Fruit fly (Drosophila melanogaster): ENCODE data around the gene CenB1A.

The CenB1A gene

DNA sequence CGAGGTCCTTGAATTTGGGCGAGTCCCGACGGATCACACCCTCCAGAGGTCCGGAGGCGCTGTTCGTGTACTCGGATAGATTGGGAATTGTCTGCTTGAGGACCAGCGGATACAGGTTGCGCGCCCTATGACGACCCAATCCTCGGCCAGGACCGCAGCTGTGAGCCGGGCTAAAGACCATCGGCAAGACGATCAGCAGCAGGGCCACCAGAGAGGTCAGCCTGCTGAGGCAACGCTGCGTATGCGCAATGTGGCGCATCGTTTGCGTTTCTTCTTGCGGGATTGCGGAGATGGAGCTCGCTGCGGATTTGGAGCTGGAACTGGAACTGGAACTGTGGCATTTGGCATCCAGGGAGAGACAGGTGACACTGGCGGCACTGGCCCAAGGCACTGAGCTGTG lies 22.9 kb downstream of the CenB1A start:
- no peak for TF ChIP-seq CG34367 (tag; optimal IDR thresholded peaks at IDR 0.05)
- no peak for TF ChIP-seq rn (GFP tag; IDR thresholded peaks at IDR 0.05)
- TF ChIP-seq CG32121 (GFP tag; IDR thresholded peaks at IDR 0.05), result no peak
- no peak for TF ChIP-seq CG8301 (tag; optimal IDR thresholded peaks at IDR 0.05)
- no peak for TF ChIP-seq CG15710 (tag; optimal IDR thresholded peaks at IDR 0.05)
- TF ChIP-seq CG17806 (tag; optimal IDR thresholded peaks at IDR 0.05), result no peak

DNA sequence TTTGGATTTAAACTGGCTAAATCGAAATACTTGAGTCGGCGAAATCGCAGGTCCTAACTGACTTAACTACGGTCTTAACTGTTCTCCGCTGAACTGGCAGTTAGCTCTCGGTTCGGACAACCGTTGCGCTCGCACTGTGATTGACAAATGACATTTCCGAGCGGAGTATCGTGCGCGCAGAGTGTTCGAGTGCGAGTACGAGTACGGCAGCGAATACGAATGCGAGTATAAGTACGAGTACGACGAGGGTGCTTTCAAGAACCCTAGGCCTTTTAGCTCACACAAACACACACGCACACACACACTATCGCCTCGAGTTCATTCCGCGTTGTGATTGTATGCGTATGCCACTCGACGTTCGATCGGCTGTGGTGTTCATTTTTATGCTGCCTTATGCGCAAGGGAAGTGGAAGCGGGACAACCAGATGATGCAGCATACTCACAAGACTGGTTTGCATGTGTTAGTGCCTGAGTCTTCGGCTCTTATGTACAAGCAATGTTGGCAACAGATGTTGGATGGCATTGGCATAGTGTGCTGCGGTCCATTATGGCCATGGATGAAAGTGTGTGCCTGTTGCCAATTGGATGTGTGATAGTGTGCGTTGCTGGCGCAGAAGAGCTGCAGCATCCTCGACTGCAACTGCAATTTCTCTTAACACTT lies 23.6 kb downstream of the CenB1A start, which contains the start of gene hh:
Gene hh, minus strand, starts transcription at position 229 of the 661 bp plus-strand sequence.
- no peak for TF ChIP-seq CG14655 (GFP tag; optimal IDR thresholded peaks at IDR 0.05)
- no peak for TF ChIP-seq fd96Ca (GFP tag; IDR thresholded peaks at IDR 0.05)
- TF ChIP-seq CG4496 (GFP tag; IDR thresholded peaks at IDR 0.05), result 0 out of 3 replicates have a peak, but pooled peaks have one; percentile 49

DNA sequence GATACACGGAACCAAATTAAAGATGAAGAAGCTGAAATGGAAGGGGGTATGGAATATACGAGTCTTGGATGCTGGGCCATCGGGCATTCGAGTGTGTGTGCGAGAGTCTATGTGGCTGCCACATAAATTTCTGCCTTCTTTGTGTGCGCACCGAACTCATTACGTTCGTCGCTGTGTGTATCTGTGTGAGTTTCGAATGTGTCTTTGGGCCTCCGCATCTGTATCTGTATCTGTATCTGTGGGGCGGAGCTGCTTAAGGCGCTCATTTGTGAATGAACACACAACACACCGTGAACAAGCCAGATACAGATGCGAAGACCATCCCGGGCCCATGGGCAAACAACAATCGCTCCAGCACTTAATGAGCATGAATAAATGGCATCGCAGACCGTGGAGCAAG lies 25.2 kb downstream of the CenB1A start:
- no peak for TF ChIP-seq CG8159 (tag; optimal IDR thresholded peaks at IDR 0.05)
- TF ChIP-seq gl (tag; optimal IDR thresholded peaks at IDR 0.05), result no peak
- TF ChIP-seq CG14655 (GFP tag; optimal IDR thresholded peaks at IDR 0.05), result no peak
- no peak for TF ChIP-seq Pif1A (GFP tag; optimal IDR thresholded peaks at IDR 0.05)
- no peak for TF ChIP-seq EcR (GFP tag; optimal IDR thresholded peaks at IDR 0.05)
- no peak for TF ChIP-seq CG12605 (GFP tag; IDR thresholded peaks at IDR 0.05)
- TF ChIP-seq CG10348 (GFP tag; IDR thresholded peaks at IDR 0.05), result no peak
- no peak for TF ChIP-seq CG17806 (tag; optimal IDR thresholded peaks at IDR 0.05)
- TF ChIP-seq CG9948 (tag; optimal IDR thresholded peaks at IDR 0.05), result no peak
- no peak for TF ChIP-seq D1 (tag; optimal IDR thresholded peaks at IDR 0.05)
- TF ChIP-seq fd96Ca (GFP tag; IDR thresholded peaks at IDR 0.05), result no peak
- TF ChIP-seq CG8301 (tag; optimal IDR thresholded peaks at IDR 0.05), result no peak
- TF ChIP-seq Ets98B (GFP tag; IDR thresholded peaks at IDR 0.05), result no peak
- TF ChIP-seq CG4496 (GFP tag; IDR thresholded peaks at IDR 0.05), result no peak

DNA sequence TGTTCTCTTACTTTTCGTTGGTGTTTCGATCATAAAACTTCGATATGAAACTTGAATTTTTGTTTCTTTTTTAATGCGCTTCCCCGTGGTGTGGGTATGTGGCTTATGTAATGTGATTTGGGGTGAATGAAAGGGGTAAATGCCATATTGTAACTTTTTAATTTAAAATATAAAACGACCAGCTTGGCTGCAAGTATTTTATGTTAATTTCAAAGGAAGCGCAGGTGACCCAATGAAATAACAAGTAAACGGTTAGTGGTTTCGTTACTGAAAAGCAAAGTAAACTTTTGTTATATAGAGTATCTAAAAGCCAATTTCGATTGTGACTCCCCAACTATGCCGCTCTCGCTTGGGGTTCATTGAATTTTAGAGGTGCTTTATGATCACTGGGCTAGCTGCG lies 26.5 kb downstream of the CenB1A start:
- TF ChIP-seq CG15710 (tag; optimal IDR thresholded peaks at IDR 0.05), result peak; percentile 38
- peak; percentile 25 for TF ChIP-seq EcR (GFP tag; optimal IDR thresholded peaks at IDR 0.05)
- TF ChIP-seq CG14655 (GFP tag; optimal IDR thresholded peaks at IDR 0.05), result peak; percentile 15
- TF ChIP-seq CG17806 (tag; optimal IDR thresholded peaks at IDR 0.05), result peak; percentile 13
- no peak for TF ChIP-seq CG12605 (GFP tag; IDR thresholded peaks at IDR 0.05)

DNA sequence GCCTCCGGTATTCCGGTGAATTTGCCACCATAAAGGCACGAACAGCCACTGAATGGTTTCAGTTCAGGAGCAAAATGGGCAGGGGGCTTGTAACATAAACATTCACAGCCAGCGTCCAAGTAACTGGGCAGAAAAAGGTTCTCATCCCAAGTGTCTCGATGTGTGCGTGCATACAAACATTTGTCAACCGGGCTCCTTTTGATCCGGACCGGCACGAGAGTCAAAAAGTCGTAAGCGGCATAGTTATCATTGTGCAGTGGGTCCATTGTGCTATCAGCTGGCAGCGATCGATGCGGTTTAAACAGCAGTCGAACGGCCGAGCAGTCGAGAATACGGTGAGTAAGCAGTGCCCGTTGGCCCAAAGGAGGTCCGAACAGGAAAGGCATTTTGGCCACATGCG lies 27.5 kb downstream of the CenB1A start:
- TF ChIP-seq gl (tag; optimal IDR thresholded peaks at IDR 0.05) (no peak), Ets98B (GFP tag; IDR thresholded peaks at IDR 0.05) (no peak), D1 (tag; optimal IDR thresholded peaks at IDR 0.05) (no peak), Snoo (tag; optimal IDR thresholded peaks at IDR 0.05) (no peak), CG8301 (tag; optimal IDR thresholded peaks at IDR 0.05) (no peak), Pif1A (GFP tag; optimal IDR thresholded peaks at IDR 0.05) (no peak), CG12605 (GFP tag; IDR thresholded peaks at IDR 0.05) (no peak), fd96Ca (GFP tag; IDR thresholded peaks at IDR 0.05) (no peak), rn (GFP tag; IDR thresholded peaks at IDR 0.05) (no peak), EcR (GFP tag; optimal IDR thresholded peaks at IDR 0.05) (no peak), CG32121 (GFP tag; IDR thresholded peaks at IDR 0.05) (no peak), CG8159 (tag; optimal IDR thresholded peaks at IDR 0.05) (no peak), CG15710 (tag; optimal IDR thresholded peaks at IDR 0.05) (no peak), CG13204 (GFP tag; optimal IDR thresholded peaks at IDR 0.05) (no peak)

DNA sequence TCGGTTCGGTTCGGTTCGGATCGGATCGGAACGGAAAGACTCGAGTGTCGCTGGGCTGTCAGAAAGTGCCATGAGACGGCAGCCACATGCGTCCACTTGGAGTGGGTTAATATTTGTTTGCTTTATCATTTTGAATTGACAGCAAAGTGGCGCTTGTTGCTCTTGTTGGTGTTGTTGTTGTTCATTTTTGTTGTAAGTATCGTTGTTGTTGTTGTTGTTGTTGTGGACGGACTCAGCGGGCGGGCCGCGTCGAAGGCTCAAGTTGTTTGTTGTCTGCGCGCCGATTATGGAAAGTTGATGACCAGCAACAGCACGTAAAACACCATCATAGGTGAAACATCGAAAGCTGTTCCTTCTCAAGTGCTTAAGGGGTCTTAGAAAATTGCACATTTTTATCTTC lies 28.9 kb downstream of the CenB1A start:
- TF ChIP-seq Pif1B (GFP tag; optimal IDR thresholded peaks at IDR 0.05) (no peak), CG13204 (GFP tag; optimal IDR thresholded peaks at IDR 0.05) (no peak), CG8159 (tag; optimal IDR thresholded peaks at IDR 0.05) (no peak), fd96Ca (GFP tag; IDR thresholded peaks at IDR 0.05) (no peak), CG9948 (tag; optimal IDR thresholded peaks at IDR 0.05) (no peak), gl (tag; optimal IDR thresholded peaks at IDR 0.05) (no peak)

DNA sequence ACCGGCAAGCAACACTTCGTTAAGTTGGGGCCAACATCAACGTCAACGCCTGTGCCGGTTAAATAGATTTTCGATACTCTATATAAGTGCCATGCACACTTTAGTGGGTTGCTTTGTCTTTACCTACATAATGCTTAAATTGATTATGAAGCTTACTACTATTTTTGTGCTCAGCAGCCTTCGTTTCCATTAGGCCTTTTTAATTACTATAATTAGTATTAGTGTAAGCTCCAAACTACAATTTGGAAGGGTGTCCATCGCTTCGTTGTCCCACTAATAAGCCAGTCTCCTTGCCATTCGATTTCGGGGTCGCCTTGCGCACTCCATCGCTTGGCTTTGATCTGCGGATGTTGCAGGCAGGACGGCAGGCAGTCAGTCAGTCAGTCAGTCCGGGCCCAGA lies 29.4 kb downstream of the CenB1A start:
- TF ChIP-seq Snoo (tag; optimal IDR thresholded peaks at IDR 0.05) (peak; percentile 68), CG17806 (tag; optimal IDR thresholded peaks at IDR 0.05) (peak; percentile 87), Pif1B (GFP tag; optimal IDR thresholded peaks at IDR 0.05) (peak; percentile 39), CG12605 (GFP tag; IDR thresholded peaks at IDR 0.05) (no peak), Pif1A (GFP tag; optimal IDR thresholded peaks at IDR 0.05) (peak; percentile 45), CG9948 (tag; optimal IDR thresholded peaks at IDR 0.05) (peak; percentile 82), CG15710 (tag; optimal IDR thresholded peaks at IDR 0.05) (peak; percentile 82), D1 (tag; optimal IDR thresholded peaks at IDR 0.05) (peak; percentile 27), CG13204 (GFP tag; optimal IDR thresholded peaks at IDR 0.05) (peak; percentile 19), CG8301 (tag; optimal IDR thresholded peaks at IDR 0.05) (peak; percentile 37), gl (tag; optimal IDR thresholded peaks at IDR 0.05) (peak; percentile 70), rn (GFP tag; IDR thresholded peaks at IDR 0.05) (peak; percentile 47; the same call in 1 of the 2 replicates), CG4496 (GFP tag; IDR thresholded peaks at IDR 0.05) (peak; percentile 49; the same call in 1 of the 3 replicates), CG8159 (tag; optimal IDR thresholded peaks at IDR 0.05) (peak; percentile 80), CG34367 (tag; optimal IDR thresholded peaks at IDR 0.05) (peak; percentile 76), CG32121 (GFP tag; IDR thresholded peaks at IDR 0.05) (no peak), EcR (GFP tag; optimal IDR thresholded peaks at IDR 0.05) (no peak), CG14655 (GFP tag; optimal IDR thresholded peaks at IDR 0.05) (peak; percentile 52), CG10348 (GFP tag; IDR thresholded peaks at IDR 0.05) (no peak), Ets98B (GFP tag; IDR thresholded peaks at IDR 0.05) (no peak), fd96Ca (GFP tag; IDR thresholded peaks at IDR 0.05) (peak; percentile 54; the same call in 2 of the 3 replicates)
